Worm (Caenorhabditis elegans) whole organism, late embryonic: ENCODE data around the gene unc-2.

Experiments
- F13H6.1 ChIP-seq: sonication (generic microtip); optimal IDR thresholded peaks from 2 replicates; lab custom pipeline; 2016; ENCODE audit warnings: missing genetic modification characterization, missing compliant biosample characterization
- Y22D7AL.16 ChIP-seq: sonication (generic microtip); optimal IDR thresholded peaks from 2 replicates; lab custom pipeline; 2016; ENCODE audit warnings: missing genetic modification characterization, missing compliant biosample characterization
- ceh-14 ChIP-seq: sonication (generic microtip); optimal IDR thresholded peaks from 2 replicates; lab custom pipeline; 2016; ENCODE audit warnings: missing genotype, missing genetic modification characterization, missing compliant biosample characterization
- ceh-18 ChIP-seq: sonication (generic microtip); optimal IDR thresholded peaks from 2 replicates; lab custom pipeline; 2016; ENCODE audit warnings: missing genetic modification characterization, missing compliant biosample characterization
- ceh-19 ChIP-seq: fragments of 200-800 bp; sonication (Bioruptor generic); optimal IDR thresholded peaks from 2 replicates; lab custom pipeline; 2018; ENCODE audit warnings: mild to moderate bottlenecking, missing genetic modification characterization, missing compliant biosample characterization
- ceh-24 ChIP-seq: sonication (generic microtip); optimal IDR thresholded peaks from 2 replicates; lab custom pipeline; 2016; ENCODE audit warnings: mild to moderate bottlenecking, missing genetic modification characterization, missing compliant biosample characterization
- ceh-31 ChIP-seq: sonication (generic microtip); optimal IDR thresholded peaks from 2 replicates; lab custom pipeline; 2016; ENCODE audit warnings: missing genetic modification characterization, missing compliant biosample characterization
- ceh-48 ChIP-seq: sonication (generic microtip); optimal IDR thresholded peaks from 2 replicates; lab custom pipeline; 2016; ENCODE audit warnings: missing genetic modification characterization, inconsistent platforms, missing compliant biosample characterization
- dmd-4 ChIP-seq: sonication (generic microtip); optimal IDR thresholded peaks from 2 replicates; lab custom pipeline; 2016; ENCODE audit warnings: borderline replicate concordance, missing genetic modification characterization, missing compliant biosample characterization
- elt-2 ChIP-seq: sonication (generic microtip); optimal IDR thresholded peaks from 2 replicates; lab custom pipeline; 2016; ENCODE audit warnings: missing genetic modification reagents, missing genetic modification characterization, missing compliant biosample characterization
- fkh-10 ChIP-seq: fragments of 150-350 bp; optimal IDR thresholded peaks from 2 replicates; lab custom pipeline; 2014; ENCODE audit warnings: missing biosample characterization, missing genetic modification reagents, missing genetic modification characterization
- fkh-6 ChIP-seq: sonication (generic microtip); optimal IDR thresholded peaks from 2 replicates; lab custom pipeline; 2016; ENCODE audit warnings: missing genetic modification characterization, missing compliant biosample characterization
- hlh-13 ChIP-seq: fragments of 200-800 bp; sonication (Bioruptor generic); optimal IDR thresholded peaks from 2 replicates; lab custom pipeline; 2018; ENCODE audit warnings: mild to moderate bottlenecking, missing genetic modification characterization, missing compliant biosample characterization
- hlh-15 ChIP-seq: sonication (generic microtip); optimal IDR thresholded peaks from 2 replicates; lab custom pipeline; 2016; ENCODE audit warnings: missing genetic modification characterization, missing compliant biosample characterization
- hlh-6 ChIP-seq: sonication (generic microtip); optimal IDR thresholded peaks from 2 replicates; lab custom pipeline; 2016; ENCODE audit warnings: missing genotype, missing genetic modification characterization, missing compliant biosample characterization
- hlh-8 ChIP-seq: sonication (generic microtip); optimal IDR thresholded peaks from 2 replicates; lab custom pipeline; 2016; ENCODE audit warnings: missing genotype, missing genetic modification characterization, missing compliant biosample characterization
- lin-11 ChIP-seq: fragments of 200-800 bp; sonication (Bioruptor generic); optimal IDR thresholded peaks from 2 replicates; lab custom pipeline; 2018; ENCODE audit warnings: mild to moderate bottlenecking, missing genetic modification characterization, missing compliant biosample characterization
- madf-2 ChIP-seq: sonication (generic microtip); optimal IDR thresholded peaks from 2 replicates; lab custom pipeline; 2017; ENCODE audit warnings: missing genetic modification characterization, missing compliant biosample characterization
- nfya-1 ChIP-seq: sonication (generic microtip); optimal IDR thresholded peaks from 2 replicates; lab custom pipeline; 2017; ENCODE audit warnings: missing genetic modification characterization, mild to moderate bottlenecking, missing compliant biosample characterization, antibody characterized with exemption, moderate library complexity
- npax-4 ChIP-seq: sonication (generic microtip); optimal IDR thresholded peaks from 2 replicates; lab custom pipeline; 2016; ENCODE audit warnings: missing genetic modification characterization, missing compliant biosample characterization
- odd-2 ChIP-seq: sonication (generic microtip); optimal IDR thresholded peaks from 2 replicates; lab custom pipeline; 2017; ENCODE audit warnings: antibody characterized with exemption, mild to moderate bottlenecking, missing genetic modification characterization, missing compliant biosample characterization
- pag-3 ChIP-seq: sonication (generic microtip); optimal IDR thresholded peaks from 2 replicates; lab custom pipeline; 2016; ENCODE audit warnings: missing compliant biosample characterization, missing genetic modification characterization, borderline replicate concordance
- pax-1 ChIP-seq: fragments of 150-350 bp; optimal IDR thresholded peaks from 2 replicates; lab custom pipeline; 2014; ENCODE audit warnings: missing biosample characterization, missing genetic modification characterization
- pqm-1 ChIP-seq: sonication (generic microtip); optimal IDR thresholded peaks from 2 replicates; lab custom pipeline; 2016; ENCODE audit warnings: missing genetic modification characterization, missing compliant biosample characterization
- rnt-1 ChIP-seq: sonication (generic microtip); optimal IDR thresholded peaks from 2 replicates; lab custom pipeline; 2016; ENCODE audit warnings: missing genetic modification characterization, missing compliant biosample characterization
- sdc-2 ChIP-seq: sonication (generic microtip); optimal IDR thresholded peaks from 2 replicates; lab custom pipeline; 2016; ENCODE audit warnings: missing genotype, missing genetic modification characterization, missing compliant biosample characterization
- sox-4 ChIP-seq: sonication (generic microtip); optimal IDR thresholded peaks from 2 replicates; lab custom pipeline; 2017; ENCODE audit warnings: mild to moderate bottlenecking, missing genetic modification characterization, inconsistent platforms, missing compliant biosample characterization
- syd-9 ChIP-seq: sonication (generic microtip); optimal IDR thresholded peaks from 2 replicates; lab custom pipeline; 2016; ENCODE audit warnings: mild to moderate bottlenecking, missing genetic modification characterization, moderate library complexity, missing compliant biosample characterization
- tbx-2 ChIP-seq: sonication (generic microtip); optimal IDR thresholded peaks from 2 replicates; lab custom pipeline; 2016; ENCODE audit warnings: missing genetic modification characterization, missing compliant biosample characterization
- unc-42 ChIP-seq: sonication (generic microtip); optimal IDR thresholded peaks from 2 replicates; lab custom pipeline; 2016; ENCODE audit warnings: missing genotype, missing genetic modification characterization, missing compliant biosample characterization
- unc-55 ChIP-seq: sonication (generic microtip); optimal IDR thresholded peaks from 2 replicates; lab custom pipeline; 2017; ENCODE audit warnings: missing biosample characterization, missing genetic modification reagents, missing genetic modification characterization
- zip-5 ChIP-seq: sonication (generic microtip); optimal IDR thresholded peaks from 2 replicates; lab custom pipeline; 2016; ENCODE audit warnings: missing genetic modification characterization, missing compliant biosample characterization
- ztf-16 ChIP-seq: sonication (generic microtip); optimal IDR thresholded peaks from 2 replicates; lab custom pipeline; 2017; ENCODE audit warnings: missing genetic modification characterization, missing compliant biosample characterization

The unc-2 gene

ce11 chrX:2731416-2731815 lies 31.9 kb downstream of the unc-2 start:
- no peak for TF ChIP-seq ztf-16
- no peak for TF ChIP-seq unc-42 (tag; lab: Kevin White, UChicago)
- TF ChIP-seq ceh-48 (tag; lab: Kevin White, UChicago), result peak; percentile 39

ce11 chrX:2729857-2730256 lies 33.5 kb downstream of the unc-2 start:
- peak; percentile 32 for TF ChIP-seq ceh-14
- TF ChIP-seq elt-2, result no peak
- TF ChIP-seq unc-42 (tag; lab: Kevin White, UChicago), result peak; percentile 97

- peak; percentile 94 for TF ChIP-seq unc-42 (tag; lab: Kevin White, UChicago)
- no peak for TF ChIP-seq Y22D7AL.16
- TF ChIP-seq fkh-10 (GFP tag; lab: Kevin White, UChicago), result peak; percentile 7
- no peak for TF ChIP-seq lin-11 (tag; lab: Kevin White, UChicago)
Observed at ce11 chrX:2727681-2728080, 35.6 kb downstream of the unc-2 start.

- TF ChIP-seq Y22D7AL.16 (no peak), sox-4 (tag; lab: Kevin White, UChicago) (no peak), ceh-14 (no peak), zip-5 (tag; lab: Kevin White, UChicago) (no peak), odd-2 (tag; lab: Kevin White, UChicago) (no peak), rnt-1 (tag; lab: Kevin White, UChicago) (peak; percentile 77), ceh-24 (tag; lab: Kevin White, UChicago) (no peak)
Observed at ce11 chrX:2712984-2713383, 50.3 kb downstream of the unc-2 start.

ce11 chrX:2709183-2709582 lies 54.1 kb downstream of the unc-2 start:
- TF ChIP-seq unc-55 (GFP tag; lab: Kevin White, UChicago) (peak; percentile 46), hlh-15 (no peak), npax-4 (tag; lab: Kevin White, UChicago) (no peak)

- TF ChIP-seq ceh-14 (no peak), unc-42 (tag; lab: Kevin White, UChicago) (peak; percentile 28), pax-1 (no peak), ceh-31 (tag; lab: Kevin White, UChicago) (peak; percentile 67), hlh-8 (tag; lab: Kevin White, UChicago) (no peak)
Observed at ce11 chrX:2707480-2708015, 55.8 kb downstream of the unc-2 start.

ce11 chrX:2705809-2706378 lies 57.4 kb downstream of the unc-2 start, which contains the start of gene igcm-3:
TSS of gene igcm-3 (minus strand) at chrX:2705859.
- TF ChIP-seq fkh-6 (tag; lab: Kevin White, UChicago) (no peak), ceh-18 (tag; lab: Kevin White, UChicago) (no peak), pag-3 (tag; lab: Kevin White, UChicago) (no peak), sdc-2 (peak; percentile 13), ceh-31 (tag; lab: Kevin White, UChicago) (peak; percentile 23), hlh-13 (no peak), madf-2 (no peak), nfya-1 (tag; lab: Kevin White, UChicago) (peak; percentile 21), hlh-8 (tag; lab: Kevin White, UChicago) (no peak), dmd-4 (tag; lab: Kevin White, UChicago) (no peak), syd-9 (no peak), elt-2 (peak; percentile 69), pqm-1 (tag; lab: Kevin White, UChicago) (no peak), unc-42 (tag; lab: Kevin White, UChicago) (no peak), F13H6.1 (tag; lab: Kevin White, UChicago) (no peak), tbx-2 (tag; lab: Kevin White, UChicago) (peak; percentile 9), ceh-19 (GFP tag; lab: Kevin White, UChicago) (no peak), hlh-15 (no peak), hlh-6 (tag; lab: Kevin White, UChicago) (no peak)
